Worm (Caenorhabditis elegans) whole organism, young adult: Measurements from ENCODE around the gene F31E8.4.

Source experiments
- B0019.2 ChIP-seq: fragments of 200-800 bp; sonication (Bioruptor generic); conservative IDR thresholded peaks from 2 replicates; pipeline ENCODE4 v1.3.6; 2022; ENCODE audit warnings: missing genetic modification reagents, missing genetic modification characterization, missing compliant biosample characterization
- B0035.1 ChIP-seq: sonication (generic microtip); optimal IDR thresholded peaks from 2 replicates; lab custom pipeline; 2016; ENCODE audit warnings: missing genetic modification characterization, mild to moderate bottlenecking, missing compliant biosample characterization, missing genotype, missing genetic modification reagents
- B0336.3 ChIP-seq: fragments of 200-800 bp; sonication (Bioruptor generic); IDR thresholded peaks from 2 replicates; pipeline ENCODE4 v1.3.6; 2022; ENCODE audit warnings: missing genetic modification characterization, missing compliant biosample characterization
- C06A6.2 ChIP-seq: fragments of 200-800 bp; sonication (Bioruptor generic); conservative IDR thresholded peaks from 2 replicates; pipeline ENCODE4 v1.3.6; 2022; ENCODE audit warnings: missing genetic modification characterization, missing compliant biosample characterization
- D2030.7 ChIP-seq: fragments of 200-800 bp; sonication (Bioruptor generic); IDR thresholded peaks from 2 replicates; pipeline ENCODE4 v1.3.6; 2022; ENCODE audit warnings: missing genetic modification reagents, missing genetic modification characterization, missing compliant biosample characterization
- F10E7.11 ChIP-seq: sonication (generic microtip); optimal IDR thresholded peaks from 2 replicates; lab custom pipeline; 2017; ENCODE audit warnings: mild to moderate bottlenecking, missing genetic modification characterization, moderate library complexity, missing compliant biosample characterization
- F55B11.4 ChIP-seq: sonication (generic microtip); optimal IDR thresholded peaks from 2 replicates; lab custom pipeline; 2016; ENCODE audit warnings: missing compliant biosample characterization, missing genetic modification characterization, borderline replicate concordance; ENCODE audit not compliant: insufficient read depth
- F57C9.4 ChIP-seq: sonication (generic microtip); optimal IDR thresholded peaks from 2 replicates; lab custom pipeline; 2017; ENCODE audit warnings: mild to moderate bottlenecking, missing genetic modification characterization, missing compliant biosample characterization
- K11D2.4 ChIP-seq: fragments of 200-800 bp; sonication (Bioruptor generic); IDR thresholded peaks from 2 replicates; pipeline ENCODE4 v1.3.6; 2022; ENCODE audit warnings: missing genetic modification reagents, missing genetic modification characterization, missing compliant biosample characterization
- Y79H2A.3 ChIP-seq: fragments of 200-800 bp; sonication (Bioruptor generic); conservative IDR thresholded peaks from 2 replicates; pipeline ENCODE4 v1.3.6; 2022; ENCODE audit warnings: missing genetic modification reagents, missing genetic modification characterization, missing compliant biosample characterization
- Y95B8A.8 ChIP-seq: fragments of 200-800 bp; sonication (Bioruptor generic); IDR thresholded peaks from 2 replicates; pipeline ENCODE4 v1.3.6; 2022; ENCODE audit warnings: missing genetic modification reagents, missing genetic modification characterization, missing compliant biosample characterization
- attf-5 ChIP-seq: fragments of 200-800 bp; sonication (Bioruptor generic); optimal IDR thresholded peaks from 2 replicates; lab custom pipeline; 2018; ENCODE audit warnings: mild to moderate bottlenecking, missing genetic modification characterization, missing compliant biosample characterization
- cebp-1 ChIP-seq, 2 experiments: fragments of 200-800 bp in 1 of 2; sonication (Bioruptor generic) in 1 of 2; sonication (generic microtip) in 1 of 2; IDR thresholded peaks in 1 of 2; optimal IDR thresholded peaks in 1 of 2; 2 replicates each; pipeline versions ENCODE4 v1.3.6 to Lab custom; 2017 to 2022; ENCODE audit warnings: missing compliant biosample characterization in 2 of 2, missing genetic modification characterization in 2 of 2, mild to moderate bottlenecking in 1 of 2, missing genetic modification reagents in 1 of 2, moderate library complexity in 1 of 2
- cebp-2 ChIP-seq: fragments of 200-800 bp; sonication (Bioruptor generic); IDR thresholded peaks from 2 replicates; pipeline ENCODE4 v1.3.6; 2022; ENCODE audit warnings: missing genetic modification characterization, missing compliant biosample characterization
- ceh-27 ChIP-seq: fragments of 200-800 bp; sonication (Bioruptor generic); optimal IDR thresholded peaks from 2 replicates; lab custom pipeline; 2018; ENCODE audit warnings: mild to moderate bottlenecking, missing genetic modification characterization, moderate library complexity, missing compliant biosample characterization
- chd-7 ChIP-seq: sonication (generic microtip); optimal IDR thresholded peaks from 2 replicates; lab custom pipeline; 2016; ENCODE audit warnings: mild to moderate bottlenecking, missing genetic modification characterization, moderate library complexity, missing compliant biosample characterization
- die-1 ChIP-seq: sonication (generic microtip); optimal IDR thresholded peaks from 2 replicates; lab custom pipeline; 2016; ENCODE audit warnings: missing genotype, mild to moderate bottlenecking, missing genetic modification characterization, missing compliant biosample characterization
- fkh-3 ChIP-seq: sonication (generic microtip); optimal IDR thresholded peaks from 2 replicates; lab custom pipeline; 2016; ENCODE audit warnings: mild to moderate bottlenecking, missing genetic modification characterization, missing compliant biosample characterization
- hlh-12 ChIP-seq: sonication (generic microtip); optimal IDR thresholded peaks from 2 replicates; lab custom pipeline; 2016; ENCODE audit warnings: missing genetic modification characterization, missing compliant biosample characterization
- hmg-1.2 ChIP-seq: fragments of 200-800 bp; sonication (Bioruptor generic); IDR thresholded peaks from 2 replicates; pipeline ENCODE4 v1.3.6; 2022; ENCODE audit warnings: missing genetic modification reagents, missing genetic modification characterization, missing compliant biosample characterization
- let-526 ChIP-seq: fragments of 200-800 bp; sonication (Bioruptor generic); IDR thresholded peaks from 2 replicates; pipeline ENCODE4 v1.3.6; 2022; ENCODE audit warnings: missing genetic modification reagents, missing genetic modification characterization, missing compliant biosample characterization
- let-607 ChIP-seq, 2 experiments: fragments of 200-800 bp in 1 of 2; sonication (Bioruptor generic) in 1 of 2; sonication (generic microtip) in 1 of 2; optimal IDR thresholded peaks; 2 replicates each; lab custom pipeline; 2016 to 2018; ENCODE audit warnings: mild to moderate bottlenecking in 2 of 2, missing compliant biosample characterization in 2 of 2, missing genetic modification characterization in 2 of 2, moderate library complexity in 2 of 2, missing genotype in 1 of 2
- lin-35 ChIP-seq, 3 experiments: fragments of 150-350 bp in 2 of 3; sonication (generic microtip) in 1 of 3; optimal IDR thresholded peaks; 2 replicates each; lab custom pipeline; 2014 to 2018; ENCODE audit warnings: missing biosample characterization in 3 of 3, missing genetic modification characterization in 3 of 3, missing genetic modification reagents in 3 of 3
- lin-40 ChIP-seq: sonication (generic microtip); optimal IDR thresholded peaks from 2 replicates; lab custom pipeline; 2016; ENCODE audit warnings: missing genetic modification characterization, mild to moderate bottlenecking, missing compliant biosample characterization, missing genotype, missing genetic modification reagents
- lir-1 ChIP-seq: fragments of 200-800 bp; sonication (Bioruptor generic); conservative IDR thresholded peaks from 2 replicates; pipeline ENCODE4 v1.3.6; 2022; ENCODE audit warnings: missing genetic modification reagents, missing genetic modification characterization, missing compliant biosample characterization
- lsl-1 ChIP-seq: fragments of 200-800 bp; sonication (Bioruptor generic); optimal IDR thresholded peaks from 2 replicates; lab custom pipeline; 2018; ENCODE audit warnings: mild to moderate bottlenecking, missing genetic modification characterization, moderate library complexity, missing compliant biosample characterization
- madf-3 ChIP-seq: fragments of 200-800 bp; sonication (Bioruptor generic); IDR thresholded peaks from 2 replicates; pipeline ENCODE4 v1.3.6; 2022; ENCODE audit warnings: missing genetic modification reagents, missing genetic modification characterization, missing compliant biosample characterization
- nfya-1 ChIP-seq: sonication (generic microtip); optimal IDR thresholded peaks from 2 replicates; lab custom pipeline; 2017; ENCODE audit warnings: antibody characterized with exemption, missing compliant biosample characterization, missing genetic modification characterization, borderline replicate concordance; ENCODE audit not compliant: insufficient read depth
- nhr-120 ChIP-seq: fragments of 200-800 bp; sonication (Bioruptor generic); IDR thresholded peaks from 2 replicates; pipeline ENCODE4 v1.3.6; 2022; ENCODE audit warnings: missing genetic modification characterization, missing compliant biosample characterization
- nhr-80 ChIP-seq: sonication (generic microtip); optimal IDR thresholded peaks from 2 replicates; lab custom pipeline; 2016; ENCODE audit warnings: missing genetic modification characterization, missing compliant biosample characterization
- pha-4 ChIP-seq: fragments of 150-350 bp; sonication (generic microtip); optimal IDR thresholded peaks from 2 replicates; lab custom pipeline; 2014; ENCODE audit warnings: missing biosample characterization, missing genetic modification reagents, missing genetic modification characterization
- rcor-1 ChIP-seq: fragments of 200-800 bp; sonication (Bioruptor generic); IDR thresholded peaks from 2 replicates; pipeline ENCODE4 v1.3.6; 2022; ENCODE audit warnings: missing genetic modification reagents, missing genetic modification characterization, missing compliant biosample characterization
- rec-8 ChIP-seq, 2 experiments: sonication (generic microtip); optimal IDR thresholded peaks; 2 replicates each; lab custom pipeline; 2016; ENCODE audit warnings: mild to moderate bottlenecking in 2 of 2, missing genetic modification characterization in 2 of 2, missing genetic modification reagents in 2 of 2, missing genotype in 2 of 2, missing biosample characterization in 1 of 2, missing compliant biosample characterization in 1 of 2, moderate library complexity in 1 of 2
- repo-1 ChIP-seq: sonication (generic microtip); optimal IDR thresholded peaks from 2 replicates; lab custom pipeline; 2017; ENCODE audit warnings: mild to moderate bottlenecking, missing genetic modification characterization, missing compliant biosample characterization
- snpc-1.3 ChIP-seq: sonication (generic microtip); optimal IDR thresholded peaks from 2 replicates; lab custom pipeline; 2017; ENCODE audit warnings: missing genetic modification characterization, mild to moderate bottlenecking, missing compliant biosample characterization, antibody characterized with exemption, moderate library complexity, missing genotype, missing genetic modification reagents; ENCODE audit not compliant: insufficient read depth
- somi-1 ChIP-seq: fragments of 200-800 bp; sonication (Bioruptor generic); optimal IDR thresholded peaks from 2 replicates; lab custom pipeline; 2018; ENCODE audit warnings: mild to moderate bottlenecking, missing genetic modification characterization, missing compliant biosample characterization
- tbp1 ChIP-seq: fragments of 200-800 bp; sonication (Bioruptor generic); optimal IDR thresholded peaks from 2 replicates; lab custom pipeline; 2018; ENCODE audit warnings: mild to moderate bottlenecking, missing genetic modification characterization, missing compliant biosample characterization
- unc-130 ChIP-seq: sonication (generic microtip); optimal IDR thresholded peaks from 2 replicates; lab custom pipeline; 2016; ENCODE audit warnings: missing genetic modification reagents, missing genetic modification characterization, missing compliant biosample characterization
- zim-3 ChIP-seq: sonication (generic microtip); optimal IDR thresholded peaks from 2 replicates; lab custom pipeline; 2017; ENCODE audit warnings: mild to moderate bottlenecking, missing genetic modification characterization, moderate library complexity, missing compliant biosample characterization
- ztf-26 ChIP-seq: sonication (generic microtip); optimal IDR thresholded peaks from 2 replicates; lab custom pipeline; 2017; ENCODE audit warnings: missing genetic modification characterization, missing compliant biosample characterization
- ztf-3 ChIP-seq: fragments of 200-800 bp; sonication (Bioruptor generic); optimal IDR thresholded peaks from 2 replicates; lab custom pipeline; 2018; ENCODE audit warnings: mild to moderate bottlenecking, missing genetic modification characterization, missing compliant biosample characterization
- ztf-6 ChIP-seq: fragments of 200-800 bp; sonication (Bioruptor generic); IDR thresholded peaks from 2 replicates; pipeline ENCODE4 v1.3.6; 2022; ENCODE audit warnings: missing genetic modification reagents, missing genetic modification characterization, missing compliant biosample characterization

F31E8.4 gene

ce11 chrII:6800104-6800711, at the start of gene F31E8.4:
Gene F31E8.4, minus strand, starts transcription at chrII:6800154.
- TF ChIP-seq hmg-1.2: peak; percentile 46; the same call in 1 of the 2 replicates
- no peak for TF ChIP-seq ztf-3 (GFP tag; lab: Kevin White, UChicago)
- TF ChIP-seq nhr-80 (tag; lab: Kevin White, UChicago): peak; percentile 83

- TF ChIP-seq chd-7 (tag; lab: Kevin White, UChicago) (peak; percentile 44), Y79H2A.3 (GFP tag; lab: Robert Waterston, UW) (no peak), unc-130 (GFP tag; lab: Kevin White, UChicago) (no peak), die-1 (tag; lab: Kevin White, UChicago) (peak; percentile 36), cebp-1 (GFP tag; IDR thresholded peaks at IDR 0.05; lab: Robert Waterston, UW) (no peak), cebp-1 (tag; optimal IDR thresholded peaks at IDR 0.05; lab: Kevin White, UChicago) (peak; percentile 16), somi-1 (peak; percentile 70), ztf-6 (GFP tag; lab: Robert Waterston, UW) (peak; percentile 57; the same call in 1 of the 2 replicates), C06A6.2 (peak; percentile 47), lin-35 (GFP tag; optimal IDR thresholded peaks at IDR 0.05; lab: Kevin White, UChicago) (no peak), K11D2.4 (GFP tag; lab: Robert Waterston, UW) (peak; percentile 54; the same call in 1 of the 2 replicates), ztf-26 (tag; lab: Kevin White, UChicago) (peak; percentile 33), cebp-2 (GFP tag; lab: Robert Waterston, UW) (no peak), lin-40 (peak; percentile 27)
- TF ChIP-seq, all 124 proteins: peak for 9
These were observed 49.4 kb upstream of the F31E8.4 start for ce11 chrII:6849308-6849707.

ce11 chrII:6847917-6848379, 48.0 kb upstream of the F31E8.4 start, which contains the start of gene tbc-6:
Gene tbc-6, plus strand, starts transcription at chrII:6848124.
- TF ChIP-seq Y79H2A.3 (GFP tag; lab: Robert Waterston, UW) (0 out of 2 replicates have a peak, but pooled peaks have one; percentile 34), B0035.1 (no peak), rec-8 (tag; optimal IDR thresholded peaks at IDR 0.05; lab: Kevin White, UChicago) (no peak), hlh-12 (tag; lab: Kevin White, UChicago) (no peak), madf-3 (no peak), attf-5 (GFP tag; lab: Kevin White, UChicago) (peak; percentile 4), nhr-120 (no peak), D2030.7 (GFP tag; lab: Robert Waterston, UW) (no peak), Y95B8A.8 (0 out of 2 replicates have a peak, but pooled peaks have one; percentile 23), cebp-1 (GFP tag; IDR thresholded peaks at IDR 0.05; lab: Robert Waterston, UW) (no peak), cebp-1 (tag; optimal IDR thresholded peaks at IDR 0.05; lab: Kevin White, UChicago) (peak; percentile 21), F57C9.4 (tag; lab: Kevin White, UChicago) (no peak), B0019.2 (GFP tag; lab: Robert Waterston, UW) (no peak), ceh-27 (GFP tag; lab: Kevin White, UChicago) (no peak), zim-3 (no peak), nfya-1 (tag; lab: Kevin White, UChicago) (no peak), pha-4 (no peak), let-607 (tag; optimal IDR thresholded peaks at IDR 0.05; lab: Kevin White, UChicago) (peak in 1 of 2 experiments; percentile 16), lin-40 (peak; percentile 53), fkh-3 (tag; lab: Kevin White, UChicago) (no peak), lsl-1 (GFP tag; lab: Kevin White, UChicago) (no peak), snpc-1.3 (tag; lab: Kevin White, UChicago) (no peak), B0336.3 (GFP tag; lab: Robert Waterston, UW) (no peak), repo-1 (tag; lab: Kevin White, UChicago) (no peak), tbp1 (GFP tag; lab: Kevin White, UChicago) (no peak), let-526 (GFP tag; lab: Robert Waterston, UW) (no peak), F10E7.11 (tag; lab: Kevin White, UChicago) (no peak), rcor-1 (GFP tag; lab: Robert Waterston, UW) (no peak), F55B11.4 (tag; lab: Kevin White, UChicago) (no peak), lir-1 (GFP tag; lab: Robert Waterston, UW) (no peak), lin-35 (GFP tag; optimal IDR thresholded peaks at IDR 0.05; lab: Kevin White, UChicago) (no peak), nhr-80 (tag; lab: Kevin White, UChicago) (peak; percentile 51)
